In the genomic region with DNA sequence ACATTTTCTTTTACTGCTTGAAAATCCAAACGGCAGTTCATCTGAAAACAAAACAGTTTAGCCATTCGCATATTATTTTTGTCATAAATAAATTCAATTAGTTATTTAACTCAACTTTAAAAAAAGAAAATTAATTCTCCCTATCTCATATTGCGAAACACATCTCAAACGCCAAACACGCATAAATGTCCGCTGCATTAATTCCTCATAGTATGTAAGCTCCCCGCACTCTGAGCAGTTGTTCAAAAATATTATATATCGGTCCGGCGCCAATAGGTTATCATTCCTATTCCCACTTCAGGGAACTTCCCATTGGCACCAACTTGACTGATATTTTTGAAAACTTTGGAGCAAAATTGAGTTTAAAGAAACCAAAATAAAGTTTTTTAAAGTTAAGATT, we compare ENCODE assay signal across 5 worm cellular contexts.
TF ChIP-seq lines count a peak whose summit lies in the region.

No protein-coding gene starts in this region.

TF ChIP-seq in whole organism, L1 larva, 84 proteins besides CTCF, POLR2A, EP300 and RAD21 (continues in another document):
- TF ChIP-seq vab-15 (tag; optimal IDR thresholded peaks at IDR 0.05; lab: Kevin White, UChicago) (no peak), grh-1 (GFP tag; IDR thresholded peaks at IDR 0.05; lab: Robert Waterston, UW) (no peak), sptf-1 (tag; optimal IDR thresholded peaks at IDR 0.05; lab: Kevin White, UChicago) (no peak), F16B12.6 (tag; optimal IDR thresholded peaks at IDR 0.05; lab: Kevin White, UChicago) (no peak), jun-1 (tag; optimal IDR thresholded peaks at IDR 0.05; lab: Kevin White, UChicago) (peak; percentile 33), ceh-8 (GFP tag; optimal IDR thresholded peaks at IDR 0.05; lab: Kevin White, UChicago) (no peak), mep-1 (tag; optimal IDR thresholded peaks at IDR 0.05; lab: Kevin White, UChicago) (no peak), lin-39 (tag; optimal IDR thresholded peaks at IDR 0.05; lab: Kevin White, UChicago) (no peak), C34B4.2 (tag; optimal IDR thresholded peaks at IDR 0.05; lab: Kevin White, UChicago) (no peak), nhr-71 (tag; optimal IDR thresholded peaks at IDR 0.05; lab: Kevin White, UChicago) (peak; percentile 62), efl-1 (optimal IDR thresholded peaks at IDR 0.05; lab: Kevin White, UChicago) (no peak), efl-1 (GFP tag; optimal IDR thresholded peaks at IDR 0.05 in 1 of 2; lab: Kevin White, UChicago) (no peak), pag-3 (tag; optimal IDR thresholded peaks at IDR 0.05; lab: Kevin White, UChicago; ENCODE audit: borderline replicate concordance, insufficient read depth) (no peak), snpc-4 (tag; optimal IDR thresholded peaks at IDR 0.05; lab: Kevin White, UChicago) (peak; percentile 98), nhr-20 (tag; optimal IDR thresholded peaks at IDR 0.05; lab: Kevin White, UChicago) (peak; percentile 26), elt-3 (tag; optimal IDR thresholded peaks at IDR 0.05; lab: Kevin White, UChicago) (no peak), nhr-84 (tag; optimal IDR thresholded peaks at IDR 0.05; lab: Kevin White, UChicago) (no peak), dsc-1 (tag; optimal IDR thresholded peaks at IDR 0.05; lab: Kevin White, UChicago) (peak; percentile 82)

TF ChIP-seq in whole organism, L2 larva, 48 proteins besides CTCF, POLR2A, EP300 and RAD21 (continues in another document):
- TF ChIP-seq gmeb-1 (tag; optimal IDR thresholded peaks at IDR 0.05; lab: Kevin White, UChicago) (no peak), snpc-4 (tag; optimal IDR thresholded peaks at IDR 0.05; lab: Kevin White, UChicago) (peak; percentile 98), ceh-82 (tag; optimal IDR thresholded peaks at IDR 0.05; lab: Kevin White, UChicago) (no peak), nhr-21 (tag; optimal IDR thresholded peaks at IDR 0.05; lab: Kevin White, UChicago) (peak; percentile 20), ceh-16 (tag; optimal IDR thresholded peaks at IDR 0.05; lab: Kevin White, UChicago) (no peak), elt-1 (tag; optimal IDR thresholded peaks at IDR 0.05; lab: Kevin White, UChicago) (no peak), F13H6.1 (tag; optimal IDR thresholded peaks at IDR 0.05; lab: Kevin White, UChicago) (no peak), mab-5 (tag; optimal IDR thresholded peaks at IDR 0.05; lab: Kevin White, UChicago) (no peak), peb-1 (tag; optimal IDR thresholded peaks at IDR 0.05; lab: Kevin White, UChicago) (no peak), mdl-1 (tag; optimal IDR thresholded peaks at IDR 0.05; lab: Kevin White, UChicago) (no peak), sma-9 (GFP tag; optimal IDR thresholded peaks at IDR 0.05; lab: Kevin White, UChicago) (peak; percentile 65), sma-9 (tag; optimal IDR thresholded peaks at IDR 0.05; lab: Kevin White, UChicago) (no peak), nhr-25 (tag; optimal IDR thresholded peaks at IDR 0.05; lab: Kevin White, UChicago) (no peak), ztf-1 (GFP tag; conservative IDR thresholded peaks at IDR 0.05; lab: Robert Waterston, UW) (no peak), fos-1 (tag; optimal IDR thresholded peaks at IDR 0.05; lab: Kevin White, UChicago) (no peak), Y55F3AM.14 (GFP tag; optimal IDR thresholded peaks at IDR 0.05; lab: Kevin White, UChicago) (no peak), C34F6.9 (tag; optimal IDR thresholded peaks at IDR 0.05; lab: Kevin White, UChicago) (peak; percentile 49), sma-3 (GFP tag; optimal IDR thresholded peaks at IDR 0.05; lab: Kevin White, UChicago) (no peak), zag-1 (tag; optimal IDR thresholded peaks at IDR 0.05; lab: Kevin White, UChicago) (no peak)

TF ChIP-seq in whole organism, L3 larva, 47 proteins besides CTCF, POLR2A, EP300 and RAD21 (continues in another document):
- TF ChIP-seq nfya-1 (tag; optimal IDR thresholded peaks at IDR 0.05; lab: Kevin White, UChicago; ENCODE audit: insufficient read depth): peak; percentile 36
- no peak for TF ChIP-seq ceh-16 (tag; optimal IDR thresholded peaks at IDR 0.05; lab: Kevin White, UChicago)
- no peak for TF ChIP-seq hmg-11 (tag; optimal IDR thresholded peaks at IDR 0.05; lab: Kevin White, UChicago)
- TF ChIP-seq jun-1 (tag; optimal IDR thresholded peaks at IDR 0.05; lab: Kevin White, UChicago): no peak
- TF ChIP-seq snpc-4 (tag; optimal IDR thresholded peaks at IDR 0.05; lab: Kevin White, UChicago): peak; percentile 98
- TF ChIP-seq ceh-28 (tag; optimal IDR thresholded peaks at IDR 0.05; lab: Kevin White, UChicago): no peak
- no peak for TF ChIP-seq unc-62 (GFP tag; optimal IDR thresholded peaks at IDR 0.05; lab: Kevin White, UChicago)
- TF ChIP-seq fkh-10 (GFP tag; optimal IDR thresholded peaks at IDR 0.05; lab: Kevin White, UChicago): no peak
- TF ChIP-seq nhr-67 (tag; optimal IDR thresholded peaks at IDR 0.05; lab: Kevin White, UChicago): no peak
- no peak for TF ChIP-seq nhr-28 (tag; optimal IDR thresholded peaks at IDR 0.05; lab: Kevin White, UChicago)
- TF ChIP-seq nhr-77 (tag; optimal IDR thresholded peaks at IDR 0.05; lab: Kevin White, UChicago): no peak
- no peak for TF ChIP-seq nhr-23 (tag; optimal IDR thresholded peaks at IDR 0.05; lab: Kevin White, UChicago)
- no peak for TF ChIP-seq egl-27 (tag; optimal IDR thresholded peaks at IDR 0.05; lab: Kevin White, UChicago)
- peak; percentile 25 for TF ChIP-seq ceh-82 (tag; optimal IDR thresholded peaks at IDR 0.05; lab: Kevin White, UChicago)
- TF ChIP-seq egl-5 (tag; optimal IDR thresholded peaks at IDR 0.05; lab: Kevin White, UChicago): no peak
- no peak for TF ChIP-seq fkh-2 (tag; optimal IDR thresholded peaks at IDR 0.05; lab: Kevin White, UChicago)
- no peak for TF ChIP-seq lsy-12 (tag; optimal IDR thresholded peaks at IDR 0.05; lab: Kevin White, UChicago)
- no peak for TF ChIP-seq eor-1 (tag; optimal IDR thresholded peaks at IDR 0.05; lab: Kevin White, UChicago)
- TF ChIP-seq nhr-237 (tag; optimal IDR thresholded peaks at IDR 0.05; lab: Kevin White, UChicago): no peak
- TF ChIP-seq pqm-1 (tag; optimal IDR thresholded peaks at IDR 0.05; lab: Kevin White, UChicago): no peak

TF ChIP-seq in whole organism, L4 larva, 104 proteins besides CTCF, POLR2A, EP300 and RAD21:
- TF ChIP-seq dve-1 (tag; optimal IDR thresholded peaks at IDR 0.05; lab: Kevin White, UChicago; ENCODE audit: insufficient read depth) (peak; percentile 51), lsy-2 (tag; optimal IDR thresholded peaks at IDR 0.05; lab: Kevin White, UChicago) (peak in 1 of 2 experiments; percentile 73), snpc-4 (tag; optimal IDR thresholded peaks at IDR 0.05; lab: Kevin White, UChicago) (peak; percentile 87), rbr-2 (tag; optimal IDR thresholded peaks at IDR 0.05; lab: Kevin White, UChicago) (no peak), set-16 (GFP tag; IDR thresholded peaks at IDR 0.05; lab: Robert Waterston, UW) (no peak), hmg-1.1 (GFP tag; IDR thresholded peaks at IDR 0.05; lab: Robert Waterston, UW) (peak; percentile 48), duxl-1 (tag; optimal IDR thresholded peaks at IDR 0.05; lab: Kevin White, UChicago; ENCODE audit: poor library complexity) (peak; percentile 17), zip-2 (tag; optimal IDR thresholded peaks at IDR 0.05; lab: Kevin White, UChicago) (no peak), F37D6.2 (tag; optimal IDR thresholded peaks at IDR 0.05; lab: Kevin White, UChicago) (peak; percentile 65), unc-39 (tag; optimal IDR thresholded peaks at IDR 0.05; lab: Kevin White, UChicago) (no peak), hlh-30 (tag; optimal IDR thresholded peaks at IDR 0.05; lab: Kevin White, UChicago; ENCODE audit: insufficient read depth) (no peak), mes-2 (tag; optimal IDR thresholded peaks at IDR 0.05; lab: Kevin White, UChicago; ENCODE audit: poor library complexity, severe bottlenecking) (peak; percentile 54), Y105C5A.15 (GFP tag; IDR thresholded peaks at IDR 0.05; lab: Robert Waterston, UW) (no peak)
TF ChIP-seq in whole organism, L4 larva: peak in this region for 7.

TF ChIP-seq in whole organism, young adult, 124 proteins besides CTCF, POLR2A, EP300 and RAD21 (continues in another document):
- TF ChIP-seq C17E4.6 (GFP tag; IDR thresholded peaks at IDR 0.05; lab: Robert Waterston, UW) (no peak), aptf-2 (GFP tag; conservative IDR thresholded peaks at IDR 0.05; lab: Robert Waterston, UW) (no peak), ceh-58 (GFP tag; IDR thresholded peaks at IDR 0.05; lab: Robert Waterston, UW) (no peak), aptf-3 (GFP tag; IDR thresholded peaks at IDR 0.05; lab: Robert Waterston, UW) (no peak), lin-40 (tag; optimal IDR thresholded peaks at IDR 0.05; lab: Kevin White, UChicago) (peak; percentile 22), cebp-1 (GFP tag; IDR thresholded peaks at IDR 0.05; lab: Robert Waterston, UW) (peak; percentile 61; the same call in 1 of the 2 replicates), cebp-1 (tag; optimal IDR thresholded peaks at IDR 0.05; lab: Kevin White, UChicago) (peak; percentile 93), athp-1 (tag; optimal IDR thresholded peaks at IDR 0.05; lab: Kevin White, UChicago) (no peak), mxl-1 (tag; optimal IDR thresholded peaks at IDR 0.05; lab: Kevin White, UChicago) (no peak), snpc-3.4 (tag; optimal IDR thresholded peaks at IDR 0.05; lab: Kevin White, UChicago) (peak; percentile 60), F22D6.2 (tag; optimal IDR thresholded peaks at IDR 0.05; lab: Kevin White, UChicago) (no peak), lsl-1 (GFP tag; optimal IDR thresholded peaks at IDR 0.05; lab: Kevin White, UChicago) (no peak), hmg-1.2 (GFP tag; IDR thresholded peaks at IDR 0.05; lab: Robert Waterston, UW) (peak; percentile 10; the same call in 1 of the 2 replicates), tbp1 (GFP tag; optimal IDR thresholded peaks at IDR 0.05; lab: Kevin White, UChicago) (peak; percentile 43), ztf-28 (GFP tag; IDR thresholded peaks at IDR 0.05; lab: Robert Waterston, UW) (no peak), snpc-1.1 (tag; optimal IDR thresholded peaks at IDR 0.05; lab: Kevin White, UChicago; ENCODE audit: insufficient read depth) (peak; percentile 85), hmg-20 (GFP tag; IDR thresholded peaks at IDR 0.05; lab: Robert Waterston, UW) (no peak), Y53G8AR.9 (GFP tag; conservative IDR thresholded peaks at IDR 0.05; lab: Robert Waterston, UW) (no peak), egrh-3 (GFP tag; IDR thresholded peaks at IDR 0.05; lab: Robert Waterston, UW) (no peak), unc-62 (GFP tag; optimal IDR thresholded peaks at IDR 0.05; lab: Kevin White, UChicago) (no peak), nhr-120 (GFP tag; IDR thresholded peaks at IDR 0.05; lab: Robert Waterston, UW) (no peak), F37B4.10 (GFP tag; IDR thresholded peaks at IDR 0.05; lab: Robert Waterston, UW) (no peak), lin-35 (GFP tag; optimal IDR thresholded peaks at IDR 0.05; lab: Kevin White, UChicago) (peak in 1 of 3 experiments; percentile 19), ztf-25 (GFP tag; IDR thresholded peaks at IDR 0.05; lab: Robert Waterston, UW) (0 out of 2 replicates have a peak, but pooled peaks have one; percentile 16), snpc-4 (GFP tag; optimal IDR thresholded peaks at IDR 0.05; lab: Kevin White, UChicago) (peak; percentile 96), snpc-4 (tag; optimal IDR thresholded peaks at IDR 0.05; lab: Kevin White, UChicago) (peak; percentile 92 to 98 (median 97)), ZK185.1 (tag; optimal IDR thresholded peaks at IDR 0.05; lab: Kevin White, UChicago; ENCODE audit: poor library complexity, severe bottlenecking) (no peak)
